Worm (Caenorhabditis elegans) whole organism, L4 larva: ENCODE measurements around the gene F10C2.4.

Experiments used
- ceh-20 ChIP-seq: fragments of 200-800 bp; sonication (Bioruptor generic); IDR thresholded peaks from 2 replicates; pipeline ENCODE4 v1.3.6; 2022; ENCODE audit warnings: missing genetic modification reagents, missing genetic modification characterization, missing compliant biosample characterization
- daf-8 ChIP-seq: fragments of 200-800 bp; sonication (Bioruptor generic); IDR thresholded peaks from 2 replicates; pipeline ENCODE4 v1.3.6; 2022; ENCODE audit warnings: missing genetic modification characterization, missing compliant biosample characterization
- fkh-10 ChIP-seq: fragments of 150-350 bp; optimal IDR thresholded peaks from 2 replicates; lab custom pipeline; 2014; ENCODE audit warnings: missing biosample characterization, missing genetic modification reagents, missing genetic modification characterization
- jun-1 ChIP-seq: fragments of 150-350 bp; optimal IDR thresholded peaks from 2 replicates; lab custom pipeline; 2014; ENCODE audit warnings: missing biosample characterization, missing genetic modification reagents, missing genetic modification characterization
- lin-39 ChIP-seq: fragments of 150-350 bp; optimal IDR thresholded peaks from 2 replicates; lab custom pipeline; 2014; ENCODE audit warnings: missing biosample characterization, missing genetic modification reagents, missing genetic modification characterization
- lsy-2 ChIP-seq, 2 experiments: fragments of 150-350 bp in 1 of 2; sonication (generic microtip) in 1 of 2; optimal IDR thresholded peaks; 2 replicates each; lab custom pipeline; 2014 to 2017; ENCODE audit warnings: missing biosample characterization in 2 of 2, missing genetic modification characterization in 2 of 2
- mep-1 ChIP-seq: fragments of 150-350 bp; sonication (generic microtip); optimal IDR thresholded peaks from 3 replicates; lab custom pipeline; 2014; ENCODE audit warnings: missing biosample characterization, missing genetic modification characterization
- mxl-3 ChIP-seq: fragments of 200-800 bp; sonication (Bioruptor generic); optimal IDR thresholded peaks from 2 replicates; lab custom pipeline; 2018; ENCODE audit warnings: mild to moderate bottlenecking, missing genetic modification characterization, missing compliant biosample characterization
- nhr-102 ChIP-seq: sonication (generic microtip); optimal IDR thresholded peaks from 2 replicates; lab custom pipeline; 2016; ENCODE audit warnings: mild to moderate bottlenecking, missing genetic modification characterization, moderate library complexity, missing compliant biosample characterization
- nhr-11 ChIP-seq: fragments of 150-350 bp; optimal IDR thresholded peaks from 2 replicates; lab custom pipeline; 2014; ENCODE audit warnings: missing biosample characterization, missing genetic modification characterization
- unc-39 ChIP-seq: sonication (generic microtip); optimal IDR thresholded peaks from 2 replicates; lab custom pipeline; 2017; ENCODE audit warnings: missing biosample characterization, missing genetic modification characterization
- unc-62 ChIP-seq, 3 experiments: fragments of 150-350 bp in 1 of 3; sonication (generic microtip); optimal IDR thresholded peaks in 2 of 3; peaks in 1 of 3; 1 replicate in 1 of 3; 2 replicates in 2 of 3; lab custom pipeline; 2014 to 2017; ENCODE audit warnings: missing biosample characterization in 3 of 3, missing genetic modification characterization in 3 of 3, missing genetic modification reagents in 3 of 3, missing genotype in 1 of 3
- zfp-3 ChIP-seq: fragments of 200-800 bp; sonication (Bioruptor generic); conservative IDR thresholded peaks from 2 replicates; pipeline ENCODE4 v1.3.6; 2022; ENCODE audit warnings: missing genetic modification reagents, missing genetic modification characterization, missing compliant biosample characterization

DNA sequence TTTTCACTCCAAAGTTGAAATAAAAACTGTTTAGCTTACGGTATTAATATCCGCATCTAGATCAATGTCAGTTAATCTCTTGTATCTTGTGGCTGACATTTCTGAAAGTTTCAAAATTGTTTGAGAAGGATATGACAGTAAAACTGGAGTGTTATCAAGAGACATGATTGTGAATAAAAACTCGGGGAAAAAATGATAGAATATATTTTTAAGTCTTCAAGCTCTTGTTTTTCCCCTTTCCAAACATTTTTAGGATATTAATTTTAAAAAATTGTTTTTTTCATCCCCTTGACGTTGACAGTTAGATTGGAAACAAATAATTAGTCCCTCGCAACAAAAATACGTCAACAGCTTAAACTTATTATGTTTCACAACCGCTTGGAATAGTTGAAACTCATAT, 33.5 kb downstream of the F10C2.4 start, which contains the start of gene R07B7.6:
- no peak for TF ChIP-seq mxl-3 (GFP tag; lab: Kevin White, UChicago)
- no peak for TF ChIP-seq unc-39
- TF ChIP-seq ceh-20 (GFP tag; lab: Robert Waterston, UW): no peak
- no peak for TF ChIP-seq mep-1 (tag; lab: Kevin White, UChicago)
- TF ChIP-seq lin-39: no peak
- no peak for TF ChIP-seq nhr-11 (tag; lab: Kevin White, UChicago)
- no peak for TF ChIP-seq daf-8
- TF ChIP-seq nhr-102 (tag; lab: Kevin White, UChicago): no peak
- no peak for TF ChIP-seq zfp-3
- no peak for TF ChIP-seq fkh-10
- no peak for TF ChIP-seq jun-1 (tag; lab: Kevin White, UChicago)
- TF ChIP-seq lsy-2 (tag; optimal IDR thresholded peaks at IDR 0.05; lab: Kevin White, UChicago): no peak
- TF ChIP-seq unc-62 (GFP tag; optimal IDR thresholded peaks at IDR 0.05 in 1 of 2; lab: Kevin White, UChicago): no peak
- no peak for TF ChIP-seq unc-62 (tag; optimal IDR thresholded peaks at IDR 0.05; lab: Kevin White, UChicago)
